Fruit fly (Drosophila melanogaster): Measurements from ENCODE around the gene daw.

Gene daw

dm6 chr2L:2861140-2861884 lies 56.3 kb downstream of the daw start (continued):
- peak; percentile 36; the same call in 1 of the 4 replicates for TF ChIP-seq Dll (GFP tag; IDR thresholded peaks at IDR 0.05; ENCODE audit: partially characterized antibody)
- TF ChIP-seq lola (GFP tag; optimal IDR thresholded peaks at IDR 0.05), result no peak
- no peak for TF ChIP-seq D (optimal IDR thresholded peaks at IDR 0.05)
- no peak for TF ChIP-seq D (GFP tag; optimal IDR thresholded peaks at IDR 0.05)
- no peak for TF ChIP-seq Atf6 (GFP tag; IDR thresholded peaks at IDR 0.05)
- peak; percentile 43; the same call in 1 of the 2 replicates for TF ChIP-seq vvl (GFP tag; IDR thresholded peaks at IDR 0.05)
- no peak for TF ChIP-seq CG10959 (GFP tag; IDR thresholded peaks at IDR 0.05)
- TF ChIP-seq h (optimal IDR thresholded peaks at IDR 0.05), result no peak
- TF ChIP-seq CG9876 (GFP tag; optimal IDR thresholded peaks at IDR 0.05), result no peak
- TF ChIP-seq danr (GFP tag; IDR thresholded peaks at IDR 0.05), result no peak
- no peak for TF ChIP-seq Sin3A (optimal IDR thresholded peaks at IDR 0.05)
- TF ChIP-seq CG6813 (GFP tag; optimal IDR thresholded peaks at IDR 0.05), result peak; percentile 64
- no peak for TF ChIP-seq CG10147 (GFP tag; optimal IDR thresholded peaks at IDR 0.05)
- TF ChIP-seq CG11696 (GFP tag; IDR thresholded peaks at IDR 0.05), result no peak
- no peak for TF ChIP-seq gfzf (GFP tag; optimal IDR thresholded peaks at IDR 0.05)
- no peak for TF ChIP-seq sr (GFP tag; IDR thresholded peaks at IDR 0.05)
- no peak for TF ChIP-seq Myb (GFP tag; optimal IDR thresholded peaks at IDR 0.05)
- TF ChIP-seq CG11560 (tag; IDR thresholded peaks at IDR 0.05), result no peak
- no peak for TF ChIP-seq dmrt11E (tag; optimal IDR thresholded peaks at IDR 0.05)
- TF ChIP-seq Hr39 (optimal IDR thresholded peaks at IDR 0.05), result no peak
- TF ChIP-seq CG34376 (GFP tag; optimal IDR thresholded peaks at IDR 0.05), result peak; percentile 38
- no peak for TF ChIP-seq dm (GFP tag; optimal IDR thresholded peaks at IDR 0.05)
- no peak for TF ChIP-seq sima (GFP tag; optimal IDR thresholded peaks at IDR 0.05)
- TF ChIP-seq CG34224 (GFP tag; IDR thresholded peaks at IDR 0.05; ENCODE audit: partially characterized antibody), result peak; percentile 21; the same call in 1 of the 3 replicates
- TF ChIP-seq ERR (GFP tag; optimal IDR thresholded peaks at IDR 0.05), result no peak
- TF ChIP-seq ara (GFP tag; IDR thresholded peaks at IDR 0.05), result no peak
- no peak for TF ChIP-seq CG9437 (GFP tag; optimal IDR thresholded peaks at IDR 0.05)
- TF ChIP-seq kah (GFP tag; optimal IDR thresholded peaks at IDR 0.05), result no peak
- TF ChIP-seq CG13123 (GFP tag; optimal IDR thresholded peaks at IDR 0.05), result no peak
- TF ChIP-seq D19A (tag; optimal IDR thresholded peaks at IDR 0.05), result no peak
- no peak for TF ChIP-seq CG4730 (GFP tag; IDR thresholded peaks at IDR 0.05)
- no peak for TF ChIP-seq CG1792 (GFP tag; optimal IDR thresholded peaks at IDR 0.05)
- TF ChIP-seq CG16813 (GFP tag; IDR thresholded peaks at IDR 0.05; ENCODE audit: partially characterized antibody), result no peak
- no peak; the same call in 2 of the 3 replicates for TF ChIP-seq dysf (GFP tag; IDR thresholded peaks at IDR 0.05)
- no peak for TF ChIP-seq CG18764 (GFP tag; optimal IDR thresholded peaks at IDR 0.05)
- no peak for TF ChIP-seq Nf-YA (GFP tag; IDR thresholded peaks at IDR 0.05)
- TF ChIP-seq wor (GFP tag; IDR thresholded peaks at IDR 0.05), result no peak
- TF ChIP-seq ranshi (GFP tag; IDR thresholded peaks at IDR 0.05), result no peak
- no peak for TF ChIP-seq nom (GFP tag; optimal IDR thresholded peaks at IDR 0.05)
- TF ChIP-seq oc (tag; optimal IDR thresholded peaks at IDR 0.05), result no peak
- no peak for TF ChIP-seq maf-S (GFP tag; optimal IDR thresholded peaks at IDR 0.05)
- peak; percentile 25; the same call in 1 of the 2 replicates for TF ChIP-seq seq (GFP tag; IDR thresholded peaks at IDR 0.05)
- no peak for TF ChIP-seq CG15011 (GFP tag; optimal IDR thresholded peaks at IDR 0.05)
- TF ChIP-seq org-1 (GFP tag; optimal IDR thresholded peaks at IDR 0.05), result no peak
- no peak for TF ChIP-seq CG17802 (tag; optimal IDR thresholded peaks at IDR 0.05)
- no peak for TF ChIP-seq CoRest (tag; optimal IDR thresholded peaks at IDR 0.05)
- TF ChIP-seq Side (GFP tag; optimal IDR thresholded peaks at IDR 0.05), result no peak
- TF ChIP-seq fd96Cb (tag; optimal IDR thresholded peaks at IDR 0.05), result no peak
- TF ChIP-seq CG10979 (tag; optimal IDR thresholded peaks at IDR 0.05), result no peak
- TF ChIP-seq CG6272 (GFP tag; IDR thresholded peaks at IDR 0.05), result no peak
- no peak for TF ChIP-seq CG9727 (GFP tag; optimal IDR thresholded peaks at IDR 0.05)
- no peak for TF ChIP-seq Tbp (GFP tag; optimal IDR thresholded peaks at IDR 0.05)

Measured in whole organism, embryonic.